Fruit fly (Drosophila melanogaster): ENCODE measurements around the gene Ucp4B.

dm6 chr2L:5958581-5959177 lies 11.0 kb upstream of the Ucp4B start, which contains the start of gene Vm26Ac:
- TF ChIP-seq psq (GFP tag; optimal IDR thresholded peaks at IDR 0.05) = no peak
- no peak for TF ChIP-seq HLH106 (tag; optimal IDR thresholded peaks at IDR 0.05)
- no peak for TF ChIP-seq dmrt93B (GFP tag; optimal IDR thresholded peaks at IDR 0.05)
- no peak for TF ChIP-seq N (GFP tag; optimal IDR thresholded peaks at IDR 0.05)
- no peak for TF ChIP-seq CrebA (GFP tag; optimal IDR thresholded peaks at IDR 0.05; ENCODE audit: borderline replicate concordance)
- no peak for TF ChIP-seq Jra (GFP tag; optimal IDR thresholded peaks at IDR 0.05)
- no peak for TF ChIP-seq OdsH (GFP tag; optimal IDR thresholded peaks at IDR 0.05)
- no peak for TF ChIP-seq br (GFP tag; optimal IDR thresholded peaks at IDR 0.05)
- no peak for TF ChIP-seq Rel (GFP tag; optimal IDR thresholded peaks at IDR 0.05)
- no peak for TF ChIP-seq Rel (tag; optimal IDR thresholded peaks at IDR 0.05)
- no peak for TF ChIP-seq usp (GFP tag; optimal IDR thresholded peaks at IDR 0.05)
- no peak for TF ChIP-seq woc (GFP tag; optimal IDR thresholded peaks at IDR 0.05)
